Fruit fly (Drosophila melanogaster) whole organism, embryonic: ENCODE measurements around the gene RpL34b.

Experiments
- Adf1 ChIP-seq: fragments of 200-800 bp; sonication (Bioruptor generic); IDR thresholded peaks from 2 replicates; pipeline ENCODE4 v1.3.6; 2022; ENCODE audit warnings: missing biosample characterization, missing genetic modification characterization
- Blimp-1 ChIP-seq: fragments of 200-800 bp; sonication (Bioruptor generic); optimal IDR thresholded peaks from 3 replicates; lab custom pipeline; 2018; ENCODE audit warnings: missing biosample characterization, missing genetic modification characterization, mild to moderate bottlenecking, moderate library complexity, missing genetic modification reagents
- CG10431 ChIP-seq: fragments of 200-800 bp; sonication (Bioruptor generic); optimal IDR thresholded peaks from 3 replicates; lab custom pipeline; 2018; ENCODE audit warnings: missing biosample characterization, mild to moderate bottlenecking, missing genetic modification characterization
- CG11696 ChIP-seq: fragments of 200-800 bp; sonication (Bioruptor generic); IDR thresholded peaks from 2 replicates; pipeline ENCODE4 v1.3.6; 2022; ENCODE audit warnings: missing biosample characterization, missing genetic modification characterization
- CG12104 ChIP-seq: fragments of 200-800 bp; sonication (Bioruptor generic); optimal IDR thresholded peaks from 3 replicates; lab custom pipeline; 2016; ENCODE audit warnings: missing biosample characterization, missing genetic modification characterization
- CG12391 ChIP-seq: fragments of 200-800 bp; sonication (Bioruptor generic); optimal IDR thresholded peaks from 3 replicates; lab custom pipeline; 2018; ENCODE audit warnings: missing biosample characterization, mild to moderate bottlenecking, missing genetic modification characterization, moderate library complexity
- CG13296 ChIP-seq: fragments of 200-800 bp; sonication (Bioruptor generic); optimal IDR thresholded peaks from 3 replicates; lab custom pipeline; 2018; ENCODE audit warnings: missing biosample characterization, mild to moderate bottlenecking, missing genetic modification characterization
- CG14441 ChIP-seq: fragments of 200-800 bp; sonication (Bioruptor generic); IDR thresholded peaks from 2 replicates; pipeline ENCODE4 v1.3.6; 2022; ENCODE audit warnings: missing biosample characterization, missing genetic modification characterization
- CG15514 ChIP-seq: fragments of 200-800 bp; sonication (Bioruptor generic); optimal IDR thresholded peaks from 3 replicates; lab custom pipeline; 2017; ENCODE audit warnings: missing biosample characterization, missing genetic modification characterization, mild to moderate bottlenecking, moderate library complexity, missing genetic modification reagents
- CG17359 ChIP-seq: fragments of 200-800 bp; sonication (Bioruptor generic); optimal IDR thresholded peaks from 3 replicates; lab custom pipeline; 2018; ENCODE audit warnings: missing biosample characterization, mild to moderate bottlenecking, missing genetic modification characterization, moderate library complexity
- CG2116 ChIP-seq: fragments of 200-800 bp; sonication (Bioruptor generic); optimal IDR thresholded peaks from 3 replicates; lab custom pipeline; 2018; ENCODE audit warnings: missing biosample characterization, mild to moderate bottlenecking, missing genetic modification characterization
- CG34422 ChIP-seq: fragments of 200-800 bp; sonication (Bioruptor generic); IDR thresholded peaks from 3 replicates; pipeline ENCODE4 v1.3.6; 2022; ENCODE audit warnings: missing biosample characterization, missing genetic modification characterization
- CG4360 ChIP-seq: fragments of 200-800 bp; sonication (Bioruptor generic); IDR thresholded peaks from 2 replicates; pipeline ENCODE4 v1.3.6; 2022; ENCODE audit warnings: missing biosample characterization, missing genetic modification characterization
- CG4730 ChIP-seq: fragments of 200-800 bp; sonication (Bioruptor generic); IDR thresholded peaks from 2 replicates; pipeline ENCODE4 v1.3.6; 2022; ENCODE audit warnings: missing biosample characterization, missing genetic modification characterization
- CG6254 ChIP-seq: fragments of 200-800 bp; sonication (Bioruptor generic); optimal IDR thresholded peaks from 3 replicates; lab custom pipeline; 2017; ENCODE audit warnings: mild to moderate bottlenecking, missing biosample characterization, missing genetic modification reagents, missing genetic modification characterization
- CG8281 ChIP-seq: fragments of 200-800 bp; sonication (Bioruptor generic); optimal IDR thresholded peaks from 2 replicates; lab custom pipeline; 2018; ENCODE audit warnings: missing biosample characterization, mild to moderate bottlenecking, missing genetic modification characterization, moderate library complexity
- Camta ChIP-seq: fragments of 200-800 bp; sonication (Bioruptor generic); optimal IDR thresholded peaks from 2 replicates; lab custom pipeline; 2016; ENCODE audit warnings: missing biosample characterization, missing genetic modification characterization
- CkIIα-i1 ChIP-seq: fragments of 200-800 bp; sonication (Bioruptor generic); IDR thresholded peaks from 2 replicates; pipeline ENCODE4 v1.3.6; 2022; ENCODE audit warnings: missing biosample characterization, missing genetic modification characterization
- Dip3 ChIP-seq: fragments of 200-800 bp; sonication (Bioruptor generic); optimal IDR thresholded peaks from 3 replicates; lab custom pipeline; 2016; ENCODE audit warnings: missing biosample characterization, missing genetic modification characterization
- Dp ChIP-seq: fragments of 200-800 bp; sonication (Bioruptor generic); optimal IDR thresholded peaks from 2 replicates; lab custom pipeline; 2018; ENCODE audit warnings: missing biosample characterization, mild to moderate bottlenecking, missing genetic modification characterization, moderate library complexity
- Ets65A ChIP-seq: fragments of 200-800 bp; sonication (Bioruptor generic); peaks from one replicate; lab custom pipeline; 2016; ENCODE audit warnings: missing biosample characterization, missing genetic modification characterization
- Fer2 ChIP-seq: fragments of 200-800 bp; sonication (Bioruptor generic); optimal IDR thresholded peaks from 2 replicates; lab custom pipeline; 2018; ENCODE audit warnings: missing biosample characterization, mild to moderate bottlenecking, missing genetic modification characterization, moderate library complexity
- Hmr ChIP-seq: fragments of 200-800 bp; sonication (Bioruptor generic); optimal IDR thresholded peaks from 3 replicates; lab custom pipeline; 2017; ENCODE audit warnings: mild to moderate bottlenecking, missing biosample characterization, missing genetic modification reagents, missing genetic modification characterization
- Lim3 ChIP-seq: fragments of 200-800 bp; sonication (Bioruptor generic); IDR thresholded peaks from 2 replicates; pipeline ENCODE4 v1.3.6; 2022; ENCODE audit warnings: missing biosample characterization, missing genetic modification characterization
- NC2α ChIP-seq: fragments of 200-800 bp; sonication (Bioruptor generic); optimal IDR thresholded peaks from 2 replicates; lab custom pipeline; 2016; ENCODE audit warnings: missing biosample characterization, missing genetic modification characterization
- NC2β ChIP-seq: fragments of 200-800 bp; sonication (Bioruptor generic); optimal IDR thresholded peaks from 2 replicates; lab custom pipeline; 2016; ENCODE audit warnings: missing biosample characterization, missing genetic modification characterization
- Neu2 ChIP-seq: fragments of 200-800 bp; sonication (Bioruptor generic); optimal IDR thresholded peaks from 3 replicates; lab custom pipeline; 2016; ENCODE audit warnings: missing biosample characterization, missing genetic modification characterization, borderline replicate concordance
- Poxn ChIP-seq: fragments of 200-800 bp; sonication (Bioruptor generic); IDR thresholded peaks from 2 replicates; pipeline ENCODE4 v1.3.6; 2022; ENCODE audit warnings: missing biosample characterization, missing genetic modification characterization
- Sry-δ ChIP-seq: fragments of 200-800 bp; sonication (Bioruptor generic); optimal IDR thresholded peaks from 2 replicates; lab custom pipeline; 2016; ENCODE audit warnings: missing biosample characterization, missing genetic modification characterization
- Taf1 ChIP-seq: fragments of 200-800 bp; sonication (Bioruptor generic); IDR thresholded peaks from 2 replicates; pipeline ENCODE4 v1.3.6; 2022; ENCODE audit warnings: missing biosample characterization, missing genetic modification characterization
- Trl ChIP-seq, 3 experiments: fragments of >200 bp in 2 of 3; fragments of 200-800 bp in 1 of 3; sonication (Bioruptor generic) in 1 of 3; optimal IDR thresholded peaks; 2 replicates in 1 of 3; 3 replicates in 2 of 3; lab custom pipeline; 2016 to 2017; ENCODE audit warnings: missing biosample characterization in 1 of 3, missing genetic modification characterization in 1 of 3
- Usf ChIP-seq: fragments of 200-800 bp; sonication (Bioruptor generic); optimal IDR thresholded peaks from 2 replicates; lab custom pipeline; 2017; ENCODE audit warnings: missing genotype, missing biosample characterization, missing genetic modification characterization
- abd-A ChIP-seq: fragments of 200-800 bp; sonication (Bioruptor generic); optimal IDR thresholded peaks from 3 replicates; lab custom pipeline; 2019; ENCODE audit warnings: missing biosample characterization, mild to moderate bottlenecking, missing genetic modification characterization, moderate library complexity
- al ChIP-seq: fragments of 200-800 bp; sonication (Bioruptor generic); IDR thresholded peaks from 2 replicates; pipeline ENCODE4 v1.3.6; 2022; ENCODE audit warnings: missing biosample characterization, missing genetic modification characterization
- ash1 ChIP-seq: fragments of 200-800 bp; sonication (Bioruptor generic); optimal IDR thresholded peaks from 2 replicates; lab custom pipeline; 2018; ENCODE audit warnings: missing biosample characterization, mild to moderate bottlenecking, missing genetic modification characterization
- croc ChIP-seq: fragments of 200-800 bp; sonication (Bioruptor generic); conservative IDR thresholded peaks from 3 replicates; pipeline ENCODE4 v1.3.6; 2022; ENCODE audit warnings: missing biosample characterization, missing genetic modification characterization
- fd3F ChIP-seq: fragments of 200-800 bp; sonication (Bioruptor generic); optimal IDR thresholded peaks from 2 replicates; lab custom pipeline; 2018; ENCODE audit warnings: missing biosample characterization, mild to moderate bottlenecking, missing genetic modification characterization, moderate library complexity
- gcm2 ChIP-seq: fragments of 200-800 bp; sonication (Bioruptor generic); optimal IDR thresholded peaks from 2 replicates; lab custom pipeline; 2016; ENCODE audit warnings: missing biosample characterization, missing genetic modification characterization
- grau ChIP-seq: fragments of 200-800 bp; optimal IDR thresholded peaks from 3 replicates; lab custom pipeline; 2019; ENCODE audit warnings: missing biosample characterization, mild to moderate bottlenecking, missing genetic modification characterization, moderate library complexity
- gro ChIP-seq: fragments of 200-800 bp; sonication (Bioruptor generic); optimal IDR thresholded peaks from 2 replicates; lab custom pipeline; 2016; ENCODE audit warnings: missing biosample characterization, missing genetic modification characterization
- hb ChIP-seq: fragments of 200-800 bp; sonication (Bioruptor generic); IDR thresholded peaks from 3 replicates; pipeline ENCODE4 v1.3.6; 2022; ENCODE audit warnings: missing biosample characterization, missing genetic modification characterization; ENCODE audit not compliant: partially characterized antibody
- lmd ChIP-seq: fragments of 200-800 bp; sonication (Bioruptor generic); IDR thresholded peaks from 2 replicates; pipeline ENCODE4 v1.3.6; 2022; ENCODE audit warnings: missing biosample characterization, missing genetic modification characterization
- mirr ChIP-seq: fragments of 200-800 bp; sonication (Bioruptor generic); optimal IDR thresholded peaks from 3 replicates; lab custom pipeline; 2018; ENCODE audit warnings: missing biosample characterization, mild to moderate bottlenecking, missing genetic modification characterization
- otp ChIP-seq: fragments of 200-800 bp; sonication (Bioruptor generic); IDR thresholded peaks from 3 replicates; pipeline ENCODE4, ENCODE4 v1.3.6; 2022; ENCODE audit warnings: missing biosample characterization, missing genetic modification characterization
- pho ChIP-seq: fragments of 200-800 bp; sonication (Bioruptor generic); optimal IDR thresholded peaks from 2 replicates; lab custom pipeline; 2016; ENCODE audit warnings: missing biosample characterization, missing genetic modification characterization
- row ChIP-seq: fragments of 200-800 bp; sonication (Bioruptor generic); IDR thresholded peaks from 3 replicates; pipeline ENCODE4 v1.3.6; 2022; ENCODE audit warnings: missing biosample characterization, missing genetic modification characterization
- sc ChIP-seq, 3 experiments: fragments of >200 bp in 2 of 3; fragments of 200-800 bp in 1 of 3; sonication (Bioruptor generic) in 1 of 3; optimal IDR thresholded peaks; 2 replicates in 2 of 3; 3 replicates in 1 of 3; lab custom pipeline; 2017; ENCODE audit warnings: mild to moderate bottlenecking in 1 of 3, missing biosample characterization in 1 of 3, missing genetic modification characterization in 1 of 3, missing genetic modification reagents in 1 of 3
- sr ChIP-seq: fragments of 200-800 bp; sonication (Bioruptor generic); IDR thresholded peaks from 3 replicates; pipeline ENCODE4 v1.3.6; 2022; ENCODE audit warnings: missing biosample characterization, missing genetic modification characterization
- tgo ChIP-seq: fragments of 200-800 bp; sonication (Bioruptor generic); IDR thresholded peaks from 3 replicates; pipeline ENCODE4 v1.3.6; 2022; ENCODE audit warnings: missing biosample characterization, missing genetic modification characterization

RpL34b gene

dm6 chr3R:9399951-9400392 lies 1.1 kb downstream of the RpL34b start, which contains the start of gene CG34117 (continued):
- TF ChIP-seq fd3F (peak; percentile 68), sc (optimal IDR thresholded peaks at IDR 0.05; lab: Kevin White, UChicago) (no peak), sc (GFP tag; optimal IDR thresholded peaks at IDR 0.05; lab: Kevin White, UChicago) (peak; percentile 58), Dip3 (peak; percentile 53), NC2α (no peak), CG13296 (peak; percentile 79), croc (GFP tag; lab: Robert Waterston, UW) (peak; percentile 37), Lim3 (GFP tag; lab: Robert Waterston, UW) (no peak), Hmr (GFP tag; lab: Kevin White, UChicago) (peak; percentile 82), Blimp-1 (GFP tag; lab: Kevin White, UChicago) (peak; percentile 76), Poxn (GFP tag; lab: Robert Waterston, UW) (peak; percentile 12; the same call in 1 of the 2 replicates), CG12391 (tag; lab: Kevin White, UChicago) (peak; percentile 91), CkIIα-i1 (peak; percentile 44; the same call in 1 of the 2 replicates), grau (tag; lab: Kevin White, UChicago) (peak; percentile 100), CG6254 (GFP tag; lab: Kevin White, UChicago) (peak; percentile 50), Sry-δ (GFP tag; lab: Kevin White, UChicago) (peak; percentile 18), Fer2 (tag; lab: Kevin White, UChicago) (peak; percentile 70), ash1 (GFP tag; lab: Kevin White, UChicago) (no peak), CG17359 (tag; lab: Kevin White, UChicago) (peak; percentile 86), CG10431 (GFP tag; lab: Kevin White, UChicago) (peak; percentile 25), mirr (peak; percentile 17), Camta (GFP tag; lab: Kevin White, UChicago) (peak; percentile 46), Ets65A (no peak), CG8281 (tag; lab: Kevin White, UChicago) (peak; percentile 43), Neu2 (GFP tag; lab: Kevin White, UChicago) (no peak), abd-A (tag; lab: Kevin White, UChicago) (peak; percentile 24), Usf (GFP tag; lab: Kevin White, UChicago) (peak; percentile 18), Dp (peak; percentile 4), sr (GFP tag; lab: Robert Waterston, UW) (0 out of 3 replicates have a peak, but pooled peaks have one; percentile 16), CG4360 (no peak; the same call in 1 of the 2 replicates), gro (peak; percentile 50), row (GFP tag; lab: Robert Waterston, UW) (peak; percentile 95), CG4730 (peak; percentile 71; the same call in 1 of the 2 replicates), Taf1 (GFP tag; lab: Robert Waterston, UW) (peak; percentile 52; the same call in 1 of the 2 replicates), al (peak; percentile 74), Trl (optimal IDR thresholded peaks at IDR 0.05; lab: Kevin White, UChicago) (no peak), Trl (GFP tag; optimal IDR thresholded peaks at IDR 0.05; lab: Kevin White, UChicago) (peak; percentile 56), hb (no peak), lmd (GFP tag; lab: Robert Waterston, UW) (peak; percentile 76), CG11696 (GFP tag; lab: Robert Waterston, UW) (peak; percentile 60), CG12104 (peak; percentile 59), CG2116 (GFP tag; lab: Kevin White, UChicago) (peak; percentile 54), tgo (GFP tag; lab: Robert Waterston, UW) (peak; percentile 82), Adf1 (GFP tag; lab: Robert Waterston, UW) (peak; percentile 54; the same call in 1 of the 2 replicates), NC2β (GFP tag; lab: Kevin White, UChicago) (peak; percentile 27), gcm2 (GFP tag; lab: Kevin White, UChicago) (no peak), CG15514 (GFP tag; lab: Kevin White, UChicago) (peak; percentile 67), CG14441 (peak; percentile 75; the same call in 1 of the 2 replicates), CG34422 (GFP tag; lab: Robert Waterston, UW) (peak; percentile 88), pho (GFP tag; lab: Kevin White, UChicago) (peak; percentile 47), otp (GFP tag; lab: Robert Waterston, UW) (peak; percentile 66; the same call in 2 of the 3 replicates)
